Fruit fly (Drosophila melanogaster): ENCODE data around the gene Sce.
A peak's percentile ranks its signal among the peaks of the same experiment; 100 is the strongest.

Gene Sce

dm6 chr3R:27662857-27663256, 19.0 kb downstream of the Sce start:
- no peak for TF ChIP-seq CG8478 (optimal IDR thresholded peaks at IDR 0.05)
- no peak for TF ChIP-seq CTCF (optimal IDR thresholded peaks at IDR 0.05)

- TF ChIP-seq CTCF (optimal IDR thresholded peaks at IDR 0.05) (no peak), CG8478 (optimal IDR thresholded peaks at IDR 0.05) (no peak)
Measured at dm6 chr3R:27661971-27662489, 19.8 kb downstream of the Sce start, which contains the start of gene unc80. Gene unc80, plus strand, starts transcription at chr3R:27662439.

- TF ChIP-seq CG8478 (optimal IDR thresholded peaks at IDR 0.05) (no peak), CTCF (optimal IDR thresholded peaks at IDR 0.05) (no peak)
Measured at dm6 chr3R:27661389-27661788, 20.4 kb downstream of the Sce start.

- TF ChIP-seq CG8478 (optimal IDR thresholded peaks at IDR 0.05) = no peak
- no peak for TF ChIP-seq CTCF (optimal IDR thresholded peaks at IDR 0.05)
Measured at dm6 chr3R:27660127-27660579, 21.7 kb downstream of the Sce start, which contains the start of gene Mlc1. Gene Mlc1, minus strand, starts transcription at chr3R:27660177.

DNA sequence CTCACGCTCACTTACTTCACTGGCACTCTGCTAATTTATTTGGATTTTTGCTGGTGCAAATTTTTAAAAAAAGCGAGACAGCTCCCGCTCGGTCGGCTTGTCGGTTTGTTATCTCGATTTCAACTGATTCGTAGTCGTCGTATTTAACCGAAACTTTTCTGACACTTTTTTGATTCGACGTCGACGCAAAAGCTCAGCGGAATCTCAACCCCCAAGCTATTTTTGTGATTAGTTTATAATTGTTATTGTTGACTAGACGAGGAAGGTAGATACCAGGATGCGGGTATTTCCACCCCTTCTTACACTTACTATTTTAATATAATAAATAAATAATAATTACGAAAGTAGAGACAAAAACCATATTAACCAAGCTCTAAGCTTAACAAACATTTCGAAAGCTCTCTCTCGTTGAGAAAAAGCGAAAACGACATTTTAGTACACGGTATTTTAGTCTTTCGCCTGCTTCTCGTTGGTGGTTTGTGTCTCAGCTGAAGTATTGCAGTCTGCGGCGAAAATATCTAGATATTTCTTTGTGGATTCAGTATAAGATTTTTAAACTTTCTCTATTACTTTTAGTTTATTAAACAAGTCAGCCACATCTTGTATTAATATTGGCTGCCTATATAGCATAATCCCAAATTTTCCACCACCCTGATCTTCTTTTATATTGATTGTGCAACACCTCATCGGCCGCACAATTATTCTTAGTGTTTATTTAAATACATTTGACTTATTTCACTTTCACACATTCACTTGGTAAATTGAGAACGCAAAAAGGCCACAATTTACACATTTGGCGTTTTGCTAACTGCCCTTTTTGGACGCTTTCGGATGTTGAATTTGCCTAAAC, 24.9 kb downstream of the Sce start, which contains the start of gene tau:
Gene tau, minus strand, starts transcription at position 311 of the 850 bp plus-strand sequence.
- TF ChIP-seq CG8478 (optimal IDR thresholded peaks at IDR 0.05) (no peak), CTCF (optimal IDR thresholded peaks at IDR 0.05) (no peak)

dm6 chr3R:27655109-27655508, 26.7 kb downstream of the Sce start:
- TF ChIP-seq CTCF (optimal IDR thresholded peaks at IDR 0.05) = no peak

- TF ChIP-seq CTCF (optimal IDR thresholded peaks at IDR 0.05) = no peak
- no peak for TF ChIP-seq CG8478 (optimal IDR thresholded peaks at IDR 0.05)
Measured at dm6 chr3R:27652156-27652810, 29.5 kb downstream of the Sce start, which contains the start of gene RpS10a. Gene RpS10a, plus strand, starts transcription at chr3R:27652760.

dm6 chr3R:27651710-27652109, 30.1 kb downstream of the Sce start:
- no peak for TF ChIP-seq CG8478 (optimal IDR thresholded peaks at IDR 0.05)
- TF ChIP-seq CTCF (optimal IDR thresholded peaks at IDR 0.05) = peak in 1 of 2 experiments; percentile 44

dm6 chr3R:27647817-27648216, 34.0 kb downstream of the Sce start:
- TF ChIP-seq CTCF (optimal IDR thresholded peaks at IDR 0.05) = no peak
- TF ChIP-seq CG8478 (optimal IDR thresholded peaks at IDR 0.05) = no peak

dm6 chr3R:27643080-27643479, 38.7 kb downstream of the Sce start:
- TF ChIP-seq CG8478 (optimal IDR thresholded peaks at IDR 0.05) (no peak), CTCF (optimal IDR thresholded peaks at IDR 0.05) (no peak)

DNA sequence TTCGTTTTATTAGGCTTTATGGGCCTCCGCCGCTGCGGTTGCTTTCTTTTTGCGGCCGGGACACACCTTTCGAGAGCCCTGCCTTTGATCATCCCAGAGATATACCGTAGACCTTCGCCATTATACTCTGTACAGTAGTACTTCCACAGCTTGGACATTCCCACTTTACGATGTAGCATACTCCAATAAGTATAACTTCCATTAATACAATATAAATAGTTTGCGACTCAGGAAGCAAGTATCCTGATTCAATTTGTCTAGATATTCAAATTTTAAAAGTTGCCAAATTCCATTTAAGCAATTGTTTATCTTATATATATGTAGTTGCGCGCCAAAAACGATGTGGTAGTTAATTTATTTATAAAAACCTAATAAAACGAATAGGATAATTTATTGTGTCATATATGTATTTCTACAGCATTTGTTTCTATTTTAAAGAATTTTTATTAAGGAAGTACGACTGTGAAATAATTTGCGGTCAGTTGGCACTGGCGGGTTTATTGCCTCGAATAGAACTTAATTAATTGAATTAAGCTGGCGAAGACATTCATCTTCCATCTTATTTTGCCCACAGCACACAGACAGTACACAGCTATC, 44.5 kb downstream of the Sce start:
- TF ChIP-seq CG8478 (optimal IDR thresholded peaks at IDR 0.05) (no peak), CTCF (optimal IDR thresholded peaks at IDR 0.05) (no peak)

- no peak for TF ChIP-seq CG8478 (optimal IDR thresholded peaks at IDR 0.05)
- no peak for TF ChIP-seq CTCF (optimal IDR thresholded peaks at IDR 0.05)
Measured at dm6 chr3R:27636720-27637119, 45.1 kb downstream of the Sce start.

DNA sequence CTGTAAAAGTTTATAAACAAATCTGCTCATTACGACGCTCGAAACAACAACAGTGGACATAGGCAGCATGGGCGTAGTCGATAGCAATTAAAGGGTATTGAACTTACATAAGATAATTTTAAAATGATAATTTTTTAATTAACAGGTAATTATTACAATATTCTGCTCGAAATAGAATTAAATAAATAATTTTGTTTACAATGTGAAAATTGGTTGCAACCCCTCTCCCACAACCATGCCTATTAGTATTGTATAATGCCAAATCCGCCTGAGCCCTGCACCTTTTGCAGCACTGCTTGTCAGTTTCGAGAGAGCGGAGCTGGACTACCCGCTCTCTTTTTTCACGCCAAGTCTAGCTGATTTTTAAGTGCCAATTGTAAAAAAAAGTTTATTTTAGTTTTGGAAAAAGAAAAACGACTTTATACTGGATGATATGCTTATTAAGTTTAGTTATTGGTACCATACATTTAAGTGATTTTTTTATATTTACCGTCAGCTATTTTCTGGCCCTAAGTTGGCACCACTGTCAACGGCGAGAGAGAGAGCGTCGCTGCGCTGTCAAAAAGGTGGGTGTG, 45.7 kb downstream of the Sce start, which contains the start of the genes CG5611 and Mtl:
Gene CG5611, minus strand, starts transcription at position 51 of the 575 bp plus-strand sequence.
Gene Mtl, plus strand, starts transcription at position 403 of the 575 bp plus-strand sequence.
- TF ChIP-seq CG8478 (optimal IDR thresholded peaks at IDR 0.05) (no peak), CTCF (optimal IDR thresholded peaks at IDR 0.05) (no peak)

Data from S2 (cell line).